Fruit fly (Drosophila melanogaster): Measurements from ENCODE around the gene CG14693.

CG14693 gene

dm6 chr3R:10852232-10852774, 37.5 kb upstream of the CG14693 start, which contains the start of gene CG4565 (continued):
- TF ChIP-seq Hr39 (optimal IDR thresholded peaks at IDR 0.05), result no peak
- TF ChIP-seq HHEX (GFP tag; optimal IDR thresholded peaks at IDR 0.05), result no peak
- no peak for TF ChIP-seq Taf1 (GFP tag; IDR thresholded peaks at IDR 0.05)
- peak; percentile 41; the same call in 1 of the 2 replicates for TF ChIP-seq tna (GFP tag; IDR thresholded peaks at IDR 0.05; ENCODE audit: partially characterized antibody)
- TF ChIP-seq CG3995 (GFP tag; optimal IDR thresholded peaks at IDR 0.05), result no peak
- TF ChIP-seq CG17361 (GFP tag; IDR thresholded peaks at IDR 0.05), result no peak
- no peak for TF ChIP-seq Kr (GFP tag; optimal IDR thresholded peaks at IDR 0.05)
- no peak for TF ChIP-seq Jarid2 (GFP tag; optimal IDR thresholded peaks at IDR 0.05)
- no peak for TF ChIP-seq CG11247 (GFP tag; IDR thresholded peaks at IDR 0.05)
- no peak for TF ChIP-seq CG18764 (GFP tag; optimal IDR thresholded peaks at IDR 0.05)
- TF ChIP-seq slou (GFP tag; optimal IDR thresholded peaks at IDR 0.05), result no peak
- no peak for TF ChIP-seq prd (optimal IDR thresholded peaks at IDR 0.05)
- no peak for TF ChIP-seq prd (GFP tag; IDR thresholded peaks at IDR 0.05)
- no peak for TF ChIP-seq CG15269 (tag; optimal IDR thresholded peaks at IDR 0.05)
- TF ChIP-seq CG13894 (tag; optimal IDR thresholded peaks at IDR 0.05), result no peak
- TF ChIP-seq hth (optimal IDR thresholded peaks at IDR 0.05), result no peak
- no peak for TF ChIP-seq cwo (GFP tag; optimal IDR thresholded peaks at IDR 0.05)
- TF ChIP-seq CG33557 (GFP tag; optimal IDR thresholded peaks at IDR 0.05), result no peak
- TF ChIP-seq CG10565 (GFP tag; optimal IDR thresholded peaks at IDR 0.05), result no peak
- no peak for TF ChIP-seq crc (GFP tag; optimal IDR thresholded peaks at IDR 0.05)
- TF ChIP-seq cas (GFP tag; IDR thresholded peaks at IDR 0.05), result no peak
- peak; percentile 96 for TF ChIP-seq onecut (GFP tag; IDR thresholded peaks at IDR 0.05)
- no peak for TF ChIP-seq dysf (GFP tag; IDR thresholded peaks at IDR 0.05)
- TF ChIP-seq CG6813 (GFP tag; optimal IDR thresholded peaks at IDR 0.05), result no peak
- no peak for TF ChIP-seq CG10431 (GFP tag; optimal IDR thresholded peaks at IDR 0.05)
- TF ChIP-seq CG2116 (GFP tag; optimal IDR thresholded peaks at IDR 0.05), result no peak
- no peak for TF ChIP-seq BtbVII (GFP tag; optimal IDR thresholded peaks at IDR 0.05)
- no peak for TF ChIP-seq tap (tag; optimal IDR thresholded peaks at IDR 0.05)
- TF ChIP-seq nom (GFP tag; optimal IDR thresholded peaks at IDR 0.05), result peak; percentile 9
- TF ChIP-seq caup (GFP tag; optimal IDR thresholded peaks at IDR 0.05; ENCODE audit: severe bottlenecking), result no peak
- no peak for TF ChIP-seq tin (GFP tag; optimal IDR thresholded peaks at IDR 0.05)
- TF ChIP-seq Eip74EF (GFP tag; optimal IDR thresholded peaks at IDR 0.05), result no peak
- TF ChIP-seq HLH54F (GFP tag; optimal IDR thresholded peaks at IDR 0.05), result no peak
- TF ChIP-seq CG30020 (tag; optimal IDR thresholded peaks at IDR 0.05), result no peak
- TF ChIP-seq Mad (GFP tag; optimal IDR thresholded peaks at IDR 0.05), result no peak
- no peak for TF ChIP-seq CG13123 (GFP tag; optimal IDR thresholded peaks at IDR 0.05)
- TF ChIP-seq chif (GFP tag; optimal IDR thresholded peaks at IDR 0.05), result no peak
- no peak for TF ChIP-seq luna (GFP tag; optimal IDR thresholded peaks at IDR 0.05)
- TF ChIP-seq kah (GFP tag; optimal IDR thresholded peaks at IDR 0.05), result no peak
- peak; percentile 43 for TF ChIP-seq Ets97D (GFP tag; optimal IDR thresholded peaks at IDR 0.05)
- no peak for TF ChIP-seq Bteb2 (GFP tag; optimal IDR thresholded peaks at IDR 0.05)
- no peak for TF ChIP-seq Sry-β (GFP tag; optimal IDR thresholded peaks at IDR 0.05)
- no peak for TF ChIP-seq Neu2 (GFP tag; optimal IDR thresholded peaks at IDR 0.05; ENCODE audit: borderline replicate concordance)
- peak; percentile 63; the same call in 1 of the 2 replicates for TF ChIP-seq crol (GFP tag; IDR thresholded peaks at IDR 0.05)
- TF ChIP-seq CG17186 (GFP tag; optimal IDR thresholded peaks at IDR 0.05), result no peak
- no peak for TF ChIP-seq tll (GFP tag; optimal IDR thresholded peaks at IDR 0.05)
- no peak for TF ChIP-seq bab2 (GFP tag; optimal IDR thresholded peaks at IDR 0.05)
- TF ChIP-seq CG18011 (GFP tag; optimal IDR thresholded peaks at IDR 0.05), result no peak
- no peak for TF ChIP-seq Xrp1 (GFP tag; IDR thresholded peaks at IDR 0.05)
- no peak for TF ChIP-seq chn (GFP tag; optimal IDR thresholded peaks at IDR 0.05)
- peak; percentile 29 for TF ChIP-seq phol (tag; optimal IDR thresholded peaks at IDR 0.05)
